Fruit fly (Drosophila melanogaster) whole organism, wandering third instar larva: Measurements from ENCODE around the gene r.

Source experiments
- CG9705 ChIP-seq: fragments of 200-800 bp; sonication (Bioruptor generic); optimal IDR thresholded peaks from 2 replicates; lab custom pipeline; 2018; ENCODE audit warnings: missing biosample characterization, mild to moderate bottlenecking, missing genetic modification characterization
- Hr78 ChIP-seq: fragments of >200 bp; optimal IDR thresholded peaks from 2 replicates; lab custom pipeline; 2017; ENCODE audit warnings: missing biosample characterization, missing genetic modification characterization
- OdsH ChIP-seq: fragments of 200-800 bp; sonication (Bioruptor generic); optimal IDR thresholded peaks from 2 replicates; lab custom pipeline; 2016; ENCODE audit warnings: missing biosample characterization, mild to moderate bottlenecking, missing genetic modification characterization
- br ChIP-seq: fragments of 200-800 bp; sonication (Bioruptor generic); optimal IDR thresholded peaks from 2 replicates; lab custom pipeline; 2016; ENCODE audit warnings: missing biosample characterization, missing genetic modification characterization
- rgr ChIP-seq: fragments of 200-800 bp; sonication (Bioruptor generic); optimal IDR thresholded peaks from 3 replicates; lab custom pipeline; 2016; ENCODE audit warnings: missing biosample characterization, mild to moderate bottlenecking, missing genetic modification characterization
- tai ChIP-seq: sonication (Bioruptor generic); optimal IDR thresholded peaks from 2 replicates; lab custom pipeline; 2016; ENCODE audit warnings: missing biosample characterization, missing genetic modification characterization

DNA sequence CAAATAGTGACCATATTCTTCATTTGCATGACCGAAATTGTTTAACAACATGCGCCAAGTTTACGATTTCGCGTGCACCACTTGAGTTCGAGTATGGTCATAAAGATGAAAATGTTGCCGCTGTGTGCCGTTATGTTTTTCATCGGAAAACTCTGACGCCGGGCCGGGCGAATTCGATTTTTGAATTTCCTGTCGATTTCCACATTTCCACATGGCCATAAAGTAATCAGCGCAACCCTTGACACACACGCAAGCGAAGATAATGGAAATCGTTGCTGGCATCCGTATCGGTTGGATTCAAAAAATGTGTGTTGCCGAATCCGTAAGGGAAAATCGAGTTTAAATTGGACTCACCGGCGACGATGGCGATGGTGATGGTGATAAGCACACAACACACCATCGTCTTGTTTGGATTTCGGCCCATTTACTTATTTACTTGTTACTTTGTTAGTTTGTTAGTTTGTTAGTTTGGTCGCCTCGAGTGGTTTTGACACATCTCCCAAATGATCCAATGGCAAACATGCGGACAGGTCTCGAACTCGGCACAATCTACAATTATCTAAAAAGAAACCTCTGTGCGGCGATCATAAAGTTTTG, 10.5 kb upstream of the r start:
- TF ChIP-seq OdsH (no peak), rgr (no peak), br (GFP tag; lab: Kevin White, UChicago) (no peak), tai (no peak), CG9705 (no peak), Hr78 (no peak)
